Worm (Caenorhabditis elegans): ENCODE measurements around the gene Y37A1B.4.

ce11 chrIV:14098540-14099098, 38.1 kb upstream of the Y37A1B.4 start:
- TF ChIP-seq flt-1 (GFP tag; IDR thresholded peaks at IDR 0.05): no peak
- no peak for TF ChIP-seq ama-1 (optimal IDR thresholded peaks at IDR 0.05)
- no peak for TF ChIP-seq ceh-36 (tag; optimal IDR thresholded peaks at IDR 0.05)
- TF ChIP-seq B0310.2 (tag; optimal IDR thresholded peaks at IDR 0.05): no peak
- no peak for TF ChIP-seq tra-4 (tag; optimal IDR thresholded peaks at IDR 0.05)
- TF ChIP-seq ets-7 (tag; optimal IDR thresholded peaks at IDR 0.05): no peak
- no peak for TF ChIP-seq F13C5.2 (tag; optimal IDR thresholded peaks at IDR 0.05)
- no peak for TF ChIP-seq sea-1 (GFP tag; conservative IDR thresholded peaks at IDR 0.05)
- no peak for TF ChIP-seq tbx-37 (GFP tag; conservative IDR thresholded peaks at IDR 0.05)
- TF ChIP-seq ceh-13 (GFP tag; optimal IDR thresholded peaks at IDR 0.05): no peak
- no peak for TF ChIP-seq tbx-11 (GFP tag; IDR thresholded peaks at IDR 0.05)
- no peak for TF ChIP-seq scrt-1 (GFP tag; IDR thresholded peaks at IDR 0.05)
